Worm (Caenorhabditis elegans) whole organism, L3 larva: ENCODE data around the gene ruvb-2.

Experiments used
- daf-12 ChIP-seq: fragments of 150-350 bp; optimal IDR thresholded peaks from 2 replicates; lab custom pipeline; 2014; ENCODE audit warnings: missing biosample characterization, missing genetic modification reagents, missing genetic modification characterization
- fos-1 ChIP-seq: fragments of 150-350 bp; optimal IDR thresholded peaks from 2 replicates; lab custom pipeline; 2014; ENCODE audit warnings: missing biosample characterization, missing genetic modification characterization

- TF ChIP-seq daf-12 (tag; lab: Kevin White, UChicago), result no peak
- no peak for TF ChIP-seq fos-1 (tag; lab: Kevin White, UChicago)
Observed at ce11 chrIV:6878912-6879554, 40.2 kb downstream of the ruvb-2 start.
